Worm (Caenorhabditis elegans): ENCODE measurements around the gene M60.6.
A peak's percentile ranks its signal among the peaks of the same experiment; 100 is the strongest.

The M60.6 gene

DNA sequence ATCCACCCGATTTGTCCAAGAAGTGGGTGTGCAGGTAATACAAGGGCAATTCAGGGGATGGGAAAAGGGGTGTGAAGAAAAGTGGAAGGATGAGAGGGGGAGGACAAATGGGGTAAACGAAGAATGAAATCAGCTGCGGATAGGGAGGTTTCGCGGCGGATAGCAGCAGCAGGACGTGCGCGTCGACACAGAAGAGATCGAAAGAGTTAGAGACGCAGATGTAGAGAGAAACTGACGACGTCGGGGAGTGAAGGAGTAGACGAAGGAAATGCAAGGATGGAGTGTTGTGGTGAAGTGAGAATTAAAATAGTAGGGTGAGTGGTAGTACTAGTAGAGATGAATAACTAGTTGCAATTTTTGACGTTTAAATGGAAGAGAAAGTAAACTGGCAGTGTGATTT is at the start of gene M60.6:
Gene M60.6 (minus strand): TSS at position 166 of the 400 bp plus-strand sequence.
- TF ChIP-seq aly-1 (tag; optimal IDR thresholded peaks at IDR 0.05) (no peak), F13C5.2 (tag; optimal IDR thresholded peaks at IDR 0.05) (peak; percentile 35)

DNA sequence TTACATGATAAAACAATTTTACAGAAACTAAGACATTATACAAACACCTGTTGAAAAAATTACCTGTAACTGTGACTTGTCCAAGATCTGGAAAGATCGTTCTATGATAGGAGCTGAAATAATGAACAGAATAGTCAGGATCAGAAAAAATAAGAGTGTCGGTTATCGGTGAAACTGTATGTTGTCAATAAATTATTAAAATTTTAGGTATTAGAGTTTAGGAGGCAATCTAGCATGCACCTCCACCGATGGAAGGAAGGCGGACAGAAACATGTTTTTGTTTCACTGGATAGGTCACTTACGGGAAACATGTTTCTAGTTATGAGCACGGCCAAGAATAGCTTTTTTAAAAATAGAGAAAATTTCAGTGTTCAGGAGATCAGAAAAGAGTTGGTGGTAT is 47.3 kb upstream of the M60.6 start, which contains the start of gene ced-13:
Gene ced-13 (minus strand): TSS at position 101 of the 400 bp plus-strand sequence.
- TF ChIP-seq tra-4 (tag; optimal IDR thresholded peaks at IDR 0.05), result no peak
- TF ChIP-seq hmbx-1 (tag; optimal IDR thresholded peaks at IDR 0.05), result no peak
- TF ChIP-seq tbx-11 (GFP tag; IDR thresholded peaks at IDR 0.05), result no peak
- TF ChIP-seq flt-1 (GFP tag; IDR thresholded peaks at IDR 0.05), result no peak
- TF ChIP-seq aly-1 (tag; optimal IDR thresholded peaks at IDR 0.05), result no peak
- no peak for TF ChIP-seq tbx-37 (GFP tag; conservative IDR thresholded peaks at IDR 0.05)
- no peak for TF ChIP-seq ceh-36 (tag; optimal IDR thresholded peaks at IDR 0.05)

DNA sequence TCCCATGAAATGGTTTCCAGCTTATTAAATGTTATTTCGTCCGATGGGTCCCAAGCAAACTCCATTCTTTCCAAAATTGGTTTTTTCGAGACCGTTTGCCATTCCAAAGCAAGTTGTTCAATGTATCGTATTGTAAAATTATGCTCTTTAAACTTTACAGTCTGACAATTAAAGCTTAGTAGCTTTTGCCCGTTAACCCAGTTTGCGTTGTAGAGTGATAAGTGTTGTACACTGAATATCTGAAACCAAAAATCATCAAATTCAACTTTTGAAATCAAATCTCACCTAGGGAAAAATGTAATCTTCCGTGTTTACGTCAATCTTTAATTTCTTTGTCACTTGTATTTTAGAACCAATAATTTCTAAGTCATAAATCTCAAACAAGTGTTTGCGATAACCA is 45.1 kb upstream of the M60.6 start:
- no peak for TF ChIP-seq ama-1 (optimal IDR thresholded peaks at IDR 0.05)
- no peak for TF ChIP-seq tra-4 (tag; optimal IDR thresholded peaks at IDR 0.05)
- no peak for TF ChIP-seq tbx-37 (GFP tag; conservative IDR thresholded peaks at IDR 0.05)
- TF ChIP-seq hmbx-1 (tag; optimal IDR thresholded peaks at IDR 0.05), result no peak
- TF ChIP-seq sea-1 (GFP tag; conservative IDR thresholded peaks at IDR 0.05), result no peak
- no peak for TF ChIP-seq aly-1 (tag; optimal IDR thresholded peaks at IDR 0.05)
- TF ChIP-seq tbx-11 (GFP tag; IDR thresholded peaks at IDR 0.05), result no peak
- TF ChIP-seq hnd-1 (tag; optimal IDR thresholded peaks at IDR 0.05), result no peak
- no peak for TF ChIP-seq pes-1 (GFP tag; IDR thresholded peaks at IDR 0.05)
- no peak for TF ChIP-seq ets-7 (tag; optimal IDR thresholded peaks at IDR 0.05)
- no peak for TF ChIP-seq F13C5.2 (tag; optimal IDR thresholded peaks at IDR 0.05)
- no peak for TF ChIP-seq hmg-4 (GFP tag; optimal IDR thresholded peaks at IDR 0.05)
- TF ChIP-seq ceh-13 (GFP tag; optimal IDR thresholded peaks at IDR 0.05), result no peak

DNA sequence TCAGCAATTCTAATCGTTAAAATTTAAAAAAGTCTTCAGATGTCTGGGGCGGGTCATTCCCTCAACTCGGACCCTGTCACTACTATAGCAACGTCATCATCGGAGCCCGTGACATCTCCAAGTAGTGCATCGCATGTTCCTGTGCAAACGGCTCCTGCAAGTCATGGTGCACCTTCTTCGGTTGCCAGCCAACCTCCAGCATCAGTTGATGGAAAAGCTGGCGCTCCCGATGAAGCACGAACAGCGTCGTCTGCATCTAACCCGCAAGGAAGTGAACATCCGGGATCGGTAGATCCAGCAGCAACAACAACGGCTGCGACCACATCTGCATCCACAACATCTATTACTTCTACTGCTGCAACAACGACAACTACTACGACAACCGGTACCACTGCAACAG is 42.3 kb upstream of the M60.6 start, which contains the start of gene R09F10.3:
Gene R09F10.3 (plus strand): TSS at position 40 of the 400 bp plus-strand sequence.
- TF ChIP-seq scrt-1 (GFP tag; IDR thresholded peaks at IDR 0.05), result no peak
- TF ChIP-seq hmg-4 (GFP tag; optimal IDR thresholded peaks at IDR 0.05), result peak; percentile 12
- TF ChIP-seq tbx-37 (GFP tag; conservative IDR thresholded peaks at IDR 0.05), result no peak
- no peak for TF ChIP-seq aly-1 (tag; optimal IDR thresholded peaks at IDR 0.05)

DNA sequence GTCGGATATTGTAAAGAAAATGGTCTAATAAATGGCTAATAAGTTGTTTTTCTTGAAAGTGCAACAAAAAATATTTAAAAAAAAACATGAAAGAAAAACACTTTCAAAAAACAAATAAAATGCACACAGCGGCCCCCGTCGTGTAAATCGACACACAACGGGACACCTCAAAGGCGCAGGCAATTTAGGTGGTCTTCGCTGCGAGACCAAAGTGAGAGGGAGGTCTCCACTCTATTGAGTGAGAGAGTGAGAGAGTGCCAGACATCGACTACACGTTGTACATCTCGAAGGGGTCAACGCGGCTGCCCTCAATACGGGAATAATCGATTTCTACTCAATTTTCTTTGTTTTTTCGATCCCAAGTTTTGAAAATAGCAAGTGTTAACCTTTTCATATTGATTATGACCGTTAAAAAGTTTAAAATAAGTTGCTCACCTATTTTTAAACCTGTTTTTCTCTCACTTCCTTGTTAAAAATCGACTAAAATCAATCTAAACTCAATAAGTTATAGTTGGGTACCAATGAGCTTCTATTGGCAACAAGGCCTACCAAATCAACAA is 34.6 kb upstream of the M60.6 start, which contains the start of gene sec-16A.2:
Gene sec-16A.2 (plus strand): TSS at position 510 of the 560 bp plus-strand sequence.
- TF ChIP-seq pes-1 (GFP tag; IDR thresholded peaks at IDR 0.05), result no peak
- no peak for TF ChIP-seq hnd-1 (tag; optimal IDR thresholded peaks at IDR 0.05)
- TF ChIP-seq tra-4 (tag; optimal IDR thresholded peaks at IDR 0.05), result no peak
- peak; percentile 67 for TF ChIP-seq hmg-4 (GFP tag; optimal IDR thresholded peaks at IDR 0.05)
- no peak for TF ChIP-seq ceh-13 (GFP tag; optimal IDR thresholded peaks at IDR 0.05)
- 0 out of 2 replicates have a peak, but pooled peaks have one; percentile 2 for TF ChIP-seq flt-1 (GFP tag; IDR thresholded peaks at IDR 0.05)
- TF ChIP-seq ets-7 (tag; optimal IDR thresholded peaks at IDR 0.05), result no peak
- peak; percentile 0 for TF ChIP-seq F13C5.2 (tag; optimal IDR thresholded peaks at IDR 0.05)
- no peak for TF ChIP-seq ama-1 (optimal IDR thresholded peaks at IDR 0.05)
- no peak for TF ChIP-seq B0310.2 (tag; optimal IDR thresholded peaks at IDR 0.05)
- no peak for TF ChIP-seq aly-1 (tag; optimal IDR thresholded peaks at IDR 0.05)
- TF ChIP-seq sea-1 (GFP tag; conservative IDR thresholded peaks at IDR 0.05), result no peak

DNA sequence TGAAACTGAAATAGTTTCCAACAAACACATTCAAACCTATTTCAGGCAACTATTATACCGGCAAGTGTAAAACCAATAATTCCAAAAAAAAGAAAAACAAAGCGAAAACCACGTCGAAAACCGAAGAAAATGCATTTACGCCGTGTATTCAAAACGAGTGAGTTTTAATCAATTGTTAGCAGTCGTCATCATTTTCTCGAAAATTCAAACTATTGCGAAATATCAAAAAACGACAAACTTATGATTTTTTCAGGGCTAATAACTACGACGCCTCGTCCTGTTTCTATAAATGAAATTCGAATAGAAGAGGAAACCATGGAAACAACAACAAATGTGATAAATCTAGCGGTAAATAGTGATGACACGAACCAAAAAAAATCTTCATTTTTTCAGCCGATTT is 33.9 kb upstream of the M60.6 start:
- TF ChIP-seq F13C5.2 (tag; optimal IDR thresholded peaks at IDR 0.05) (no peak), hmg-4 (GFP tag; optimal IDR thresholded peaks at IDR 0.05) (no peak), flt-1 (GFP tag; IDR thresholded peaks at IDR 0.05) (no peak), ama-1 (optimal IDR thresholded peaks at IDR 0.05) (no peak), ceh-36 (tag; optimal IDR thresholded peaks at IDR 0.05) (no peak), sea-1 (GFP tag; conservative IDR thresholded peaks at IDR 0.05) (no peak), pes-1 (GFP tag; IDR thresholded peaks at IDR 0.05) (no peak), ceh-13 (GFP tag; optimal IDR thresholded peaks at IDR 0.05) (no peak), hnd-1 (tag; optimal IDR thresholded peaks at IDR 0.05) (no peak), aly-1 (tag; optimal IDR thresholded peaks at IDR 0.05) (no peak), tbx-11 (GFP tag; IDR thresholded peaks at IDR 0.05) (no peak), ets-7 (tag; optimal IDR thresholded peaks at IDR 0.05) (no peak), B0310.2 (tag; optimal IDR thresholded peaks at IDR 0.05) (no peak), tra-4 (tag; optimal IDR thresholded peaks at IDR 0.05) (no peak), hmbx-1 (tag; optimal IDR thresholded peaks at IDR 0.05) (no peak), scrt-1 (GFP tag; IDR thresholded peaks at IDR 0.05) (no peak)

DNA sequence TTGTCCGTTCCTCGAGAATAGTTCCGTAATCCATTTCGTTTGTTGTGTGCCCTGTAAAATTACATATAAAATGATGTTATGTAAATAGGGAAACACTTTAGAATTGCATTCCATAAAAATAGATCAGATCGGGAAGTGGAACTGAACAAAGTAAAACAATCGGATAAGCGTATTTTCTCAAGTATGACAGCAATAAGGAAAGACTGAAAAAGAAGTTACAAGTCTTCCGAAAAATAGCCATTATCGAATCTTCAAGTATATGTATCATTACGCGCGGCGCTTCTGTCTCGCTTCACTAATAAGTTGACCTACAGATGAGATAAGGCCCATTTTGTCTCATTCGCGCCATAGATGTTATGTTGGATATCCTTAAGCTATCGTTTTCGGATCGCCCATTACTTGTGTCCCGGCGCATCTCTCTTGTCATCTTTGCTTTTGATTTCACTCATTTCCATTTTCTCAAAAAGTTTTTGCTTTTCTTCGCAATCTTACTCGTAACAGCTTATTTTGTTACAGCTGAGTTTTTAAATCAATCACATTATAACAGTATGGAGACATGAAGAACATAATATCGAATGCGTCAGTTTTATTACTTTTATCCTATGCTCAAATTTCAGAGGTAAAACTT is 33.0 kb upstream of the M60.6 start, which contains the start of the genes fis-2 and F13B9.2:
Gene fis-2 (minus strand): TSS at position 51 of the 628 bp plus-strand sequence.
Gene F13B9.2 (plus strand): TSS at position 515 of the 628 bp plus-strand sequence.
- no peak for TF ChIP-seq hnd-1 (tag; optimal IDR thresholded peaks at IDR 0.05)
- TF ChIP-seq hmg-4 (GFP tag; optimal IDR thresholded peaks at IDR 0.05), result no peak
- TF ChIP-seq aly-1 (tag; optimal IDR thresholded peaks at IDR 0.05), result no peak
- TF ChIP-seq tbx-37 (GFP tag; conservative IDR thresholded peaks at IDR 0.05), result no peak
- TF ChIP-seq sea-1 (GFP tag; conservative IDR thresholded peaks at IDR 0.05), result no peak
- TF ChIP-seq ceh-36 (tag; optimal IDR thresholded peaks at IDR 0.05), result no peak
- no peak for TF ChIP-seq tra-4 (tag; optimal IDR thresholded peaks at IDR 0.05)
- no peak for TF ChIP-seq flt-1 (GFP tag; IDR thresholded peaks at IDR 0.05)
- no peak for TF ChIP-seq ceh-13 (GFP tag; optimal IDR thresholded peaks at IDR 0.05)

DNA sequence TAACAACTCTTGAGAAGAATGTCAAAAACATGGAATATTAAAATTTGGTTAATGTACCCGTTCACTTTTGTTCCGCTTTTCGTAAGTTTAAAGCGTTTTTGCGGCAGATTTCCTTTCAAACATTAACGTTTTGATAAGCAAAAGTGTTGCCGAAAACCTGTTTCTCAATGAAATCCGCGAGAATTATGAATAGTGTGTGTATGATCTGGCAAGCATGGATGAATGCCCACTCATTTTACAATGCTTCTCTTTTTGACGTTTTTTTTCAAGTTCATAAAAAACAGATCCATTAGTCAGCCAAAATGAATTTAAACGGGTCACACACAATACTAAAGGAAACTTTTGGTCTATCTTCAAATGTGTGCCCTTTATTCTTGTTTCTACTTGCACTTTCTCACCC is 31.7 kb upstream of the M60.6 start:
- TF ChIP-seq hmg-4 (GFP tag; optimal IDR thresholded peaks at IDR 0.05) (no peak), aly-1 (tag; optimal IDR thresholded peaks at IDR 0.05) (no peak)
